Worm (Caenorhabditis elegans) whole organism, L3 larva: ENCODE data around the gene tbck-1.
A peak's percentile ranks its signal among the peaks of the same experiment; 100 is the strongest.

Experiments
- ZK546.5 ChIP-seq: sonication (generic microtip); optimal IDR thresholded peaks from 2 replicates; lab custom pipeline; 2017; ENCODE audit warnings: missing biosample characterization, missing genetic modification characterization
- aly-2 ChIP-seq: fragments of 150-350 bp; optimal IDR thresholded peaks from 2 replicates; lab custom pipeline; 2014; ENCODE audit warnings: missing biosample characterization, missing genetic modification characterization
- ama-1 ChIP-seq: fragments of 150-350 bp; optimal IDR thresholded peaks from 2 replicates; lab custom pipeline; 2018
- ceh-28 ChIP-seq: fragments of 150-350 bp; optimal IDR thresholded peaks from 2 replicates; lab custom pipeline; 2014; ENCODE audit warnings: missing biosample characterization, missing genetic modification reagents, missing genetic modification characterization
- egl-27 ChIP-seq: sonication (generic microtip); optimal IDR thresholded peaks from 4 replicates; lab custom pipeline; 2017; ENCODE audit warnings: missing biosample characterization, missing genetic modification reagents, missing genetic modification characterization
- fkh-10 ChIP-seq: sonication (generic microtip); optimal IDR thresholded peaks from 2 replicates; lab custom pipeline; 2017; ENCODE audit warnings: missing biosample characterization, missing genetic modification reagents, missing genetic modification characterization
- lin-15B ChIP-seq: fragments of 150-350 bp; optimal IDR thresholded peaks from 2 replicates; lab custom pipeline; 2014; ENCODE audit warnings: missing biosample characterization, missing genetic modification characterization
- lin-39 ChIP-seq: fragments of 150-350 bp; optimal IDR thresholded peaks from 2 replicates; lab custom pipeline; 2018; ENCODE audit warnings: missing biosample characterization, missing genetic modification reagents, missing genetic modification characterization
- nhr-12 ChIP-seq: fragments of 150-350 bp; optimal IDR thresholded peaks from 2 replicates; lab custom pipeline; 2014; ENCODE audit warnings: missing biosample characterization, missing genetic modification characterization
- snpc-4 ChIP-seq: fragments of 150-350 bp; optimal IDR thresholded peaks from 2 replicates; lab custom pipeline; 2014; ENCODE audit warnings: missing biosample characterization, missing genetic modification characterization
- unc-62 ChIP-seq: fragments of 150-350 bp; sonication (generic microtip); optimal IDR thresholded peaks from 4 replicates; lab custom pipeline; 2014; ENCODE audit warnings: missing biosample characterization, missing genetic modification reagents, missing genetic modification characterization

DNA sequence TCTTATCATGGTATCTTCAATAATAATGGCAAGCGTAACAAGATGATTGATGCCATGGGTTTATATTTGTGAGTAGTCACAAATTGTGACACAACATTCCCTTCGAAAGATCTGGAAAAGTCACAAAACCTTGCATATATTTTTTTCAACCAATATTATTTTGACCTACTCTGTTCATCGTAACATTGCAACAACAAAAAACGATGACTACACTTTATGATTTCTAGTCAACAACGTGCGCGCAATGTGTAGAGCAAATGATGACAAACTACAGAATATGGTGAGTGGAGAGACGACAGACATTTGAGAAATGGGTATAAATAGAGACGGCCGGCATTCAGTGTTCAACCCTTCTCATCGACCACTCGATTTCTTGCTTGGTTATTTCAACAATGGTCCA, 53.4 kb downstream of the tbck-1 start, which contains the start of gene gst-7:
- no peak for TF ChIP-seq unc-62 (GFP tag; lab: Kevin White, UChicago)
- TF ChIP-seq ceh-28 (tag; lab: Kevin White, UChicago): no peak
- no peak for TF ChIP-seq lin-15B (tag; lab: Kevin White, UChicago)
- no peak for TF ChIP-seq nhr-12 (tag; lab: Kevin White, UChicago)
- no peak for TF ChIP-seq ZK546.5
- TF ChIP-seq aly-2: no peak
- TF ChIP-seq egl-27 (tag; lab: Kevin White, UChicago): no peak
- TF ChIP-seq snpc-4 (tag; lab: Kevin White, UChicago): no peak
- TF ChIP-seq fkh-10 (GFP tag; lab: Kevin White, UChicago): no peak
- TF ChIP-seq ama-1 (lab: Kevin White, UChicago): no peak
- TF ChIP-seq lin-39: peak; percentile 26
